Worm (Caenorhabditis elegans): ENCODE data around the gene F09E5.11.

ce11 chrII:5374967-5375366, 17.0 kb upstream of the F09E5.11 start, which contains the start of gene algn-2:
- TF ChIP-seq C04F5.9 (tag; optimal IDR thresholded peaks at IDR 0.05) = no peak
- no peak for TF ChIP-seq skn-1 (tag; optimal IDR thresholded peaks at IDR 0.05)
- TF ChIP-seq mab-9 (GFP tag; IDR thresholded peaks at IDR 0.05) = no peak
- no peak for TF ChIP-seq fos-1 (tag; optimal IDR thresholded peaks at IDR 0.05)
- TF ChIP-seq ama-1 (optimal IDR thresholded peaks at IDR 0.05) = no peak
- TF ChIP-seq nhr-12 (tag; optimal IDR thresholded peaks at IDR 0.05) = no peak
- no peak for TF ChIP-seq nhr-76 (tag; optimal IDR thresholded peaks at IDR 0.05)
- TF ChIP-seq egl-27 (tag; optimal IDR thresholded peaks at IDR 0.05) = no peak
- no peak for TF ChIP-seq lin-35 (GFP tag; optimal IDR thresholded peaks at IDR 0.05)
- no peak for TF ChIP-seq lin-39 (tag; optimal IDR thresholded peaks at IDR 0.05)
